ENCODE assay signal across 4 worm cellular contexts in genomic region chrIV:9563529-9564376, ce11.
TF ChIP-seq lines count a peak whose summit lies in the region.

No protein-coding gene starts in this region.

TF ChIP-seq in whole organism, L4 larva, 104 proteins besides CTCF, POLR2A, EP300 and RAD21 (continues in another document):
- no peak for TF ChIP-seq dmd-8 (GFP tag; IDR thresholded peaks at IDR 0.05; lab: Robert Waterston, UW)
- no peak for TF ChIP-seq nhr-28 (tag; optimal IDR thresholded peaks at IDR 0.05; lab: Kevin White, UChicago)
- TF ChIP-seq daf-16 (GFP tag; optimal IDR thresholded peaks at IDR 0.05; lab: Kevin White, UChicago): no peak
- no peak for TF ChIP-seq daf-16 (tag; optimal IDR thresholded peaks at IDR 0.05; lab: Kevin White, UChicago)
- no peak for TF ChIP-seq nhr-237 (tag; optimal IDR thresholded peaks at IDR 0.05; lab: Kevin White, UChicago)
- TF ChIP-seq aha-1 (tag; lab: Kevin White, UChicago): no peak
- TF ChIP-seq egl-27 (tag; optimal IDR thresholded peaks at IDR 0.05; lab: Kevin White, UChicago): no peak
- 0 out of 2 replicates have a peak, but pooled peaks have one; percentile 14 for TF ChIP-seq egl-43 (GFP tag; IDR thresholded peaks at IDR 0.05; lab: Robert Waterston, UW)
- TF ChIP-seq ctbp-1 (GFP tag; IDR thresholded peaks at IDR 0.05; lab: Robert Waterston, UW): 0 out of 2 replicates have a peak, but pooled peaks have one; percentile 38
- no peak for TF ChIP-seq Y5F2A.4 (GFP tag; optimal IDR thresholded peaks at IDR 0.05; lab: Kevin White, UChicago)
- peak; percentile 37 for TF ChIP-seq nhr-48 (tag; optimal IDR thresholded peaks at IDR 0.05; lab: Kevin White, UChicago)
- no peak for TF ChIP-seq nhr-25 (tag; optimal IDR thresholded peaks at IDR 0.05; lab: Kevin White, UChicago; ENCODE audit: borderline replicate concordance, insufficient read depth)
- no peak for TF ChIP-seq aly-2 (tag; optimal IDR thresholded peaks at IDR 0.05; lab: Kevin White, UChicago)
- TF ChIP-seq lin-13 (GFP tag; optimal IDR thresholded peaks at IDR 0.05; lab: Kevin White, UChicago): no peak
- TF ChIP-seq cey-2 (tag; optimal IDR thresholded peaks at IDR 0.05; lab: Kevin White, UChicago; ENCODE audit: borderline replicate concordance, insufficient read depth): no peak
- TF ChIP-seq lin-1 (GFP tag; IDR thresholded peaks at IDR 0.05; lab: Robert Waterston, UW): no peak
- TF ChIP-seq madf-9 (GFP tag; conservative IDR thresholded peaks at IDR 0.05; lab: Robert Waterston, UW): peak; percentile 30; the same call in 1 of the 2 replicates
- no peak for TF ChIP-seq nhr-6 (tag; optimal IDR thresholded peaks at IDR 0.05; lab: Kevin White, UChicago)
- no peak for TF ChIP-seq mdl-1 (tag; optimal IDR thresholded peaks at IDR 0.05; lab: Kevin White, UChicago)
- no peak for TF ChIP-seq mdt-29 (GFP tag; IDR thresholded peaks at IDR 0.05; lab: Robert Waterston, UW)
- TF ChIP-seq Y48G9A.11 (GFP tag; IDR thresholded peaks at IDR 0.05; lab: Robert Waterston, UW): no peak
- TF ChIP-seq set-16 (GFP tag; IDR thresholded peaks at IDR 0.05; lab: Robert Waterston, UW): peak; percentile 97
- TF ChIP-seq daf-8 (GFP tag; IDR thresholded peaks at IDR 0.05; lab: Robert Waterston, UW): no peak

TF ChIP-seq in whole organism, early embryonic, 17 proteins besides CTCF, POLR2A, EP300 and RAD21:
- TF ChIP-seq hmg-4 (GFP tag; optimal IDR thresholded peaks at IDR 0.05; lab: Kevin White, UChicago) (no peak), flt-1 (GFP tag; IDR thresholded peaks at IDR 0.05; lab: Robert Waterston, UW) (no peak), aly-1 (tag; optimal IDR thresholded peaks at IDR 0.05; lab: Kevin White, UChicago) (peak; percentile 33), tbx-37 (GFP tag; conservative IDR thresholded peaks at IDR 0.05; lab: Robert Waterston, UW) (no peak), hmbx-1 (tag; optimal IDR thresholded peaks at IDR 0.05; lab: Kevin White, UChicago) (no peak), scrt-1 (GFP tag; IDR thresholded peaks at IDR 0.05; lab: Robert Waterston, UW) (no peak), ceh-13 (GFP tag; optimal IDR thresholded peaks at IDR 0.05; lab: Kevin White, UChicago) (no peak), F13C5.2 (tag; optimal IDR thresholded peaks at IDR 0.05; lab: Kevin White, UChicago) (no peak)

TF ChIP-seq in whole organism, late embryonic, 69 proteins besides CTCF, POLR2A, EP300 and RAD21:
- TF ChIP-seq Y22D7AL.16 (tag; optimal IDR thresholded peaks at IDR 0.05; lab: Kevin White, UChicago): no peak
- no peak for TF ChIP-seq ceh-6 (GFP tag; optimal IDR thresholded peaks at IDR 0.05; lab: Kevin White, UChicago)
- peak; percentile 95 for TF ChIP-seq elt-4 (tag; optimal IDR thresholded peaks at IDR 0.05; lab: Kevin White, UChicago)
- TF ChIP-seq dmd-4 (tag; optimal IDR thresholded peaks at IDR 0.05; lab: Kevin White, UChicago; ENCODE audit: borderline replicate concordance): peak; percentile 47
- no peak for TF ChIP-seq elt-2 (tag; optimal IDR thresholded peaks at IDR 0.05; lab: Kevin White, UChicago)
- TF ChIP-seq mec-3 (tag; optimal IDR thresholded peaks at IDR 0.05; lab: Kevin White, UChicago; ENCODE audit: borderline replicate concordance): no peak

TF ChIP-seq in whole organism, young adult, 124 proteins besides CTCF, POLR2A, EP300 and RAD21 (continues in another document):
- TF ChIP-seq hmg-1.2 (GFP tag; IDR thresholded peaks at IDR 0.05; lab: Robert Waterston, UW): no peak
- TF ChIP-seq F33H1.4 (GFP tag; IDR thresholded peaks at IDR 0.05; lab: Robert Waterston, UW): no peak
- no peak for TF ChIP-seq lir-1 (GFP tag; conservative IDR thresholded peaks at IDR 0.05; lab: Robert Waterston, UW)
- TF ChIP-seq unc-130 (GFP tag; optimal IDR thresholded peaks at IDR 0.05; lab: Kevin White, UChicago): no peak
- no peak for TF ChIP-seq gei-17 (GFP tag; optimal IDR thresholded peaks at IDR 0.05; lab: Kevin White, UChicago)
- no peak for TF ChIP-seq B0261.1 (tag; optimal IDR thresholded peaks at IDR 0.05; lab: Kevin White, UChicago)
- no peak for TF ChIP-seq unc-62 (GFP tag; optimal IDR thresholded peaks at IDR 0.05; lab: Kevin White, UChicago)
- TF ChIP-seq F55B11.4 (tag; optimal IDR thresholded peaks at IDR 0.05; lab: Kevin White, UChicago; ENCODE audit: borderline replicate concordance, insufficient read depth): no peak
- TF ChIP-seq bed-1 (GFP tag; IDR thresholded peaks at IDR 0.05; lab: Robert Waterston, UW): no peak
- no peak for TF ChIP-seq ceh-100 (GFP tag; IDR thresholded peaks at IDR 0.05; lab: Robert Waterston, UW)
- TF ChIP-seq hlh-26 (GFP tag; conservative IDR thresholded peaks at IDR 0.05; lab: Robert Waterston, UW): no peak
- TF ChIP-seq lag-1 (GFP tag; IDR thresholded peaks at IDR 0.05; lab: Robert Waterston, UW): no peak
- TF ChIP-seq Y95B8A.8 (GFP tag; IDR thresholded peaks at IDR 0.05; lab: Robert Waterston, UW): no peak
- TF ChIP-seq ztf-25 (GFP tag; IDR thresholded peaks at IDR 0.05; lab: Robert Waterston, UW): no peak
- TF ChIP-seq F57A8.1 (GFP tag; optimal IDR thresholded peaks at IDR 0.05; lab: Kevin White, UChicago): no peak
- TF ChIP-seq tbx-9 (tag; optimal IDR thresholded peaks at IDR 0.05; lab: Kevin White, UChicago; ENCODE audit: borderline replicate concordance): no peak
- TF ChIP-seq xnd-1 (tag; optimal IDR thresholded peaks at IDR 0.05; lab: Kevin White, UChicago): no peak
- no peak for TF ChIP-seq madf-6 (GFP tag; IDR thresholded peaks at IDR 0.05; lab: Robert Waterston, UW)
- peak; percentile 22 for TF ChIP-seq ztf-18 (tag; optimal IDR thresholded peaks at IDR 0.05; lab: Kevin White, UChicago)
- TF ChIP-seq cebp-1 (GFP tag; IDR thresholded peaks at IDR 0.05; lab: Robert Waterston, UW): no peak
- no peak for TF ChIP-seq cebp-1 (tag; optimal IDR thresholded peaks at IDR 0.05; lab: Kevin White, UChicago)
- no peak for TF ChIP-seq die-1 (tag; optimal IDR thresholded peaks at IDR 0.05; lab: Kevin White, UChicago)
- no peak for TF ChIP-seq ccch-3 (GFP tag; optimal IDR thresholded peaks at IDR 0.05; lab: Kevin White, UChicago)
- no peak for TF ChIP-seq F23B12.7 (tag; optimal IDR thresholded peaks at IDR 0.05; lab: Kevin White, UChicago; ENCODE audit: insufficient read depth)
- peak; percentile 0 for TF ChIP-seq F52B5.7 (tag; optimal IDR thresholded peaks at IDR 0.05; lab: Kevin White, UChicago)
- no peak for TF ChIP-seq attf-3 (GFP tag; conservative IDR thresholded peaks at IDR 0.05; lab: Robert Waterston, UW)
- no peak for TF ChIP-seq snpc-1.3 (tag; optimal IDR thresholded peaks at IDR 0.05; lab: Kevin White, UChicago; ENCODE audit: insufficient read depth)
- peak; percentile 90 for TF ChIP-seq egrh-3 (GFP tag; IDR thresholded peaks at IDR 0.05; lab: Robert Waterston, UW)
- peak; percentile 54 for TF ChIP-seq lin-40 (tag; optimal IDR thresholded peaks at IDR 0.05; lab: Kevin White, UChicago)
- no peak for TF ChIP-seq K12H6.12 (tag; optimal IDR thresholded peaks at IDR 0.05; lab: Kevin White, UChicago)
- TF ChIP-seq zfh-2 (GFP tag; conservative IDR thresholded peaks at IDR 0.05; lab: Robert Waterston, UW): peak; percentile 94
- TF ChIP-seq ceh-79 (tag; optimal IDR thresholded peaks at IDR 0.05; lab: Kevin White, UChicago): peak; percentile 83
- TF ChIP-seq repo-1 (tag; optimal IDR thresholded peaks at IDR 0.05; lab: Kevin White, UChicago): peak; percentile 10
- TF ChIP-seq F49E8.2 (tag; optimal IDR thresholded peaks at IDR 0.05; lab: Kevin White, UChicago; ENCODE audit: insufficient read depth): no peak
- TF ChIP-seq madf-8 (GFP tag; conservative IDR thresholded peaks at IDR 0.05; lab: Robert Waterston, UW): no peak
- no peak for TF ChIP-seq athp-1 (tag; optimal IDR thresholded peaks at IDR 0.05; lab: Kevin White, UChicago)
- TF ChIP-seq egl-18 (GFP tag; IDR thresholded peaks at IDR 0.05; lab: Robert Waterston, UW): no peak
- TF ChIP-seq F22D6.2 (tag; optimal IDR thresholded peaks at IDR 0.05; lab: Kevin White, UChicago): peak; percentile 24
- no peak for TF ChIP-seq mcd-1 (GFP tag; IDR thresholded peaks at IDR 0.05; lab: Robert Waterston, UW)
- TF ChIP-seq ceh-40 (GFP tag; IDR thresholded peaks at IDR 0.05; lab: Robert Waterston, UW): no peak
- TF ChIP-seq ztf-6 (GFP tag; IDR thresholded peaks at IDR 0.05; lab: Robert Waterston, UW): no peak
- no peak for TF ChIP-seq nhr-27 (tag; optimal IDR thresholded peaks at IDR 0.05; lab: Kevin White, UChicago)
- no peak for TF ChIP-seq F57C9.4 (tag; optimal IDR thresholded peaks at IDR 0.05; lab: Kevin White, UChicago)
- no peak for TF ChIP-seq nfya-2 (GFP tag; IDR thresholded peaks at IDR 0.05; lab: Robert Waterston, UW)
- TF ChIP-seq nfya-1 (tag; optimal IDR thresholded peaks at IDR 0.05; lab: Kevin White, UChicago; ENCODE audit: borderline replicate concordance, insufficient read depth): no peak
- no peak for TF ChIP-seq ama-1 (optimal IDR thresholded peaks at IDR 0.05; lab: Kevin White, UChicago)
- no peak for TF ChIP-seq ama-1 (GFP tag; optimal IDR thresholded peaks at IDR 0.05; lab: Kevin White, UChicago)
- no peak for TF ChIP-seq Y53G8AR.9 (GFP tag; conservative IDR thresholded peaks at IDR 0.05; lab: Robert Waterston, UW)
- TF ChIP-seq zim-3 (tag; optimal IDR thresholded peaks at IDR 0.05; lab: Kevin White, UChicago): no peak
- no peak for TF ChIP-seq let-526 (GFP tag; IDR thresholded peaks at IDR 0.05; lab: Robert Waterston, UW)
- no peak for TF ChIP-seq somi-1 (GFP tag; optimal IDR thresholded peaks at IDR 0.05; lab: Kevin White, UChicago)
- no peak for TF ChIP-seq rcor-1 (GFP tag; IDR thresholded peaks at IDR 0.05; lab: Robert Waterston, UW)
- no peak for TF ChIP-seq ztf-22 (GFP tag; optimal IDR thresholded peaks at IDR 0.05; lab: Kevin White, UChicago)
- no peak for TF ChIP-seq pha-4 (tag; optimal IDR thresholded peaks at IDR 0.05; lab: Kevin White, UChicago)
- TF ChIP-seq ekl-4 (GFP tag; IDR thresholded peaks at IDR 0.05; lab: Robert Waterston, UW): no peak
- TF ChIP-seq pbrm-1 (GFP tag; IDR thresholded peaks at IDR 0.05; lab: Robert Waterston, UW): no peak
- no peak for TF ChIP-seq lsl-1 (GFP tag; optimal IDR thresholded peaks at IDR 0.05; lab: Kevin White, UChicago)
- TF ChIP-seq hmg-20 (GFP tag; IDR thresholded peaks at IDR 0.05; lab: Robert Waterston, UW): no peak
- no peak for TF ChIP-seq snpc-1.1 (tag; optimal IDR thresholded peaks at IDR 0.05; lab: Kevin White, UChicago; ENCODE audit: insufficient read depth)
- peak; percentile 14 for TF ChIP-seq sptf-2 (GFP tag; optimal IDR thresholded peaks at IDR 0.05; lab: Kevin White, UChicago)
- no peak for TF ChIP-seq dpff-1 (tag; optimal IDR thresholded peaks at IDR 0.05; lab: Kevin White, UChicago)
